Fruit fly (Drosophila melanogaster): ENCODE data around the gene rdgA.

dm6 chrX:8900094-8900493 is 6.8 kb upstream of the rdgA start, which contains the start of gene Uros1:
- TF ChIP-seq CG5245 (GFP tag; optimal IDR thresholded peaks at IDR 0.05): no peak
- no peak for TF ChIP-seq z (GFP tag; IDR thresholded peaks at IDR 0.05)
- TF ChIP-seq CG12299 (tag; optimal IDR thresholded peaks at IDR 0.05): no peak
- peak; percentile 46; the same call in 1 of the 4 replicates for TF ChIP-seq Gug (GFP tag; IDR thresholded peaks at IDR 0.05)
- no peak for TF ChIP-seq Vsx1 (GFP tag; optimal IDR thresholded peaks at IDR 0.05)
- no peak for TF ChIP-seq CG12744 (GFP tag; optimal IDR thresholded peaks at IDR 0.05)
- no peak for TF ChIP-seq CG1233 (GFP tag; optimal IDR thresholded peaks at IDR 0.05)
- TF ChIP-seq CG10654 (GFP tag; optimal IDR thresholded peaks at IDR 0.05): no peak
- no peak for TF ChIP-seq CG2129 (GFP tag; IDR thresholded peaks at IDR 0.05; ENCODE audit: partially characterized antibody)
- no peak for TF ChIP-seq h (optimal IDR thresholded peaks at IDR 0.05)
- peak; percentile 53 for TF ChIP-seq ara (GFP tag; IDR thresholded peaks at IDR 0.05)
- no peak for TF ChIP-seq CG5953 (GFP tag; IDR thresholded peaks at IDR 0.05)
- no peak for TF ChIP-seq CG7786 (GFP tag; optimal IDR thresholded peaks at IDR 0.05)

Measured in whole organism, embryonic.